Fruit fly (Drosophila melanogaster) whole organism, prepupa: ENCODE data around the gene CG31288.

Experiments
- CG10669 ChIP-seq: fragments of 200-800 bp; sonication (Bioruptor generic); optimal IDR thresholded peaks from 3 replicates; lab custom pipeline; 2018; ENCODE audit warnings: missing biosample characterization, mild to moderate bottlenecking, missing genetic modification characterization, moderate library complexity
- CG6792 ChIP-seq: fragments of 200-800 bp; sonication (Bioruptor generic); optimal IDR thresholded peaks from 3 replicates; lab custom pipeline; 2016; ENCODE audit warnings: missing biosample characterization, missing genetic modification characterization
- CG6854 ChIP-seq: fragments of 200-800 bp; sonication (Bioruptor generic); optimal IDR thresholded peaks from 2 replicates; lab custom pipeline; 2017; ENCODE audit warnings: missing biosample characterization, mild to moderate bottlenecking, missing genetic modification characterization
- CG9139 ChIP-seq: fragments of 200-800 bp; sonication (Bioruptor generic); optimal IDR thresholded peaks from 3 replicates; lab custom pipeline; 2017; ENCODE audit warnings: missing biosample characterization, mild to moderate bottlenecking, missing genetic modification characterization
- Eip75B ChIP-seq: fragments of 200-800 bp; sonication (Bioruptor generic); optimal IDR thresholded peaks from 3 replicates; lab custom pipeline; 2016; ENCODE audit warnings: missing biosample characterization, missing genetic modification characterization
- Gug ChIP-seq: fragments of 200-800 bp; sonication (Bioruptor generic); IDR thresholded peaks from 2 replicates; pipeline ENCODE4 v1.3.6; 2022; ENCODE audit warnings: missing biosample characterization, missing genetic modification characterization
- Hr39 ChIP-seq: fragments of 200-800 bp; sonication (Bioruptor generic); optimal IDR thresholded peaks from 2 replicates; lab custom pipeline; 2016; ENCODE audit warnings: missing biosample characterization, missing genetic modification characterization
- OdsH ChIP-seq: fragments of 200-800 bp; sonication (Bioruptor generic); optimal IDR thresholded peaks from 3 replicates; lab custom pipeline; 2016; ENCODE audit warnings: missing biosample characterization, missing genetic modification characterization
- Sox102F ChIP-seq: fragments of 200-800 bp; sonication (Bioruptor generic); optimal IDR thresholded peaks from 2 replicates; lab custom pipeline; 2016; ENCODE audit warnings: missing biosample characterization, mild to moderate bottlenecking, missing genetic modification characterization
- dac ChIP-seq: fragments of 200-800 bp; sonication (Bioruptor generic); optimal IDR thresholded peaks from 2 replicates; lab custom pipeline; 2017; ENCODE audit warnings: missing biosample characterization, mild to moderate bottlenecking, missing genetic modification characterization
- lz ChIP-seq: fragments of 200-800 bp; sonication (Bioruptor generic); optimal IDR thresholded peaks from 3 replicates; lab custom pipeline; 2016; ENCODE audit warnings: missing biosample characterization, missing genetic modification characterization
- spab ChIP-seq: fragments of 200-800 bp; sonication (Bioruptor generic); optimal IDR thresholded peaks from 2 replicates; lab custom pipeline; 2017; ENCODE audit warnings: missing biosample characterization, mild to moderate bottlenecking, missing genetic modification characterization, missing genetic modification reagents
- topi ChIP-seq: fragments of 200-800 bp; sonication (Bioruptor generic); optimal IDR thresholded peaks from 3 replicates; lab custom pipeline; 2016; ENCODE audit warnings: missing biosample characterization, missing genetic modification characterization
- vri ChIP-seq: fragments of 200-800 bp; sonication (Bioruptor generic); optimal IDR thresholded peaks from 3 replicates; lab custom pipeline; 2016; ENCODE audit warnings: missing biosample characterization, mild to moderate bottlenecking, missing genetic modification characterization

- TF ChIP-seq spab (GFP tag; lab: Kevin White, UChicago): no peak
- TF ChIP-seq CG10669 (GFP tag; lab: Kevin White, UChicago): no peak
- TF ChIP-seq CG6792: no peak
- no peak for TF ChIP-seq lz
- TF ChIP-seq vri (GFP tag; lab: Kevin White, UChicago): no peak
- no peak for TF ChIP-seq Eip75B (GFP tag; lab: Kevin White, UChicago)
- no peak for TF ChIP-seq OdsH (GFP tag; lab: Kevin White, UChicago)
- no peak for TF ChIP-seq Hr39 (GFP tag; lab: Kevin White, UChicago)
- TF ChIP-seq topi: no peak
- no peak for TF ChIP-seq dac (GFP tag; lab: Kevin White, UChicago)
- TF ChIP-seq Gug (GFP tag; lab: Robert Waterston, UW): no peak
- TF ChIP-seq CG9139: no peak
- no peak for TF ChIP-seq Sox102F (GFP tag; lab: Kevin White, UChicago)
- TF ChIP-seq CG6854: no peak
Measured at dm6 chr3R:25308228-25308627, 8.9 kb upstream of the CG31288 start, which contains the start of gene CG10550.
